Fruit fly (Drosophila melanogaster) ovary, adult (tissue): ENCODE results near the gene CG7202.

Source experiments
- CG17801 ChIP-seq: fragments of 200-800 bp; optimal IDR thresholded peaks from 2 replicates; lab custom pipeline; 2019; ENCODE audit warnings: missing biosample characterization, mild to moderate bottlenecking, missing genetic modification characterization, moderate library complexity; ENCODE audit not compliant: partially characterized antibody

The CG7202 gene

DNA sequence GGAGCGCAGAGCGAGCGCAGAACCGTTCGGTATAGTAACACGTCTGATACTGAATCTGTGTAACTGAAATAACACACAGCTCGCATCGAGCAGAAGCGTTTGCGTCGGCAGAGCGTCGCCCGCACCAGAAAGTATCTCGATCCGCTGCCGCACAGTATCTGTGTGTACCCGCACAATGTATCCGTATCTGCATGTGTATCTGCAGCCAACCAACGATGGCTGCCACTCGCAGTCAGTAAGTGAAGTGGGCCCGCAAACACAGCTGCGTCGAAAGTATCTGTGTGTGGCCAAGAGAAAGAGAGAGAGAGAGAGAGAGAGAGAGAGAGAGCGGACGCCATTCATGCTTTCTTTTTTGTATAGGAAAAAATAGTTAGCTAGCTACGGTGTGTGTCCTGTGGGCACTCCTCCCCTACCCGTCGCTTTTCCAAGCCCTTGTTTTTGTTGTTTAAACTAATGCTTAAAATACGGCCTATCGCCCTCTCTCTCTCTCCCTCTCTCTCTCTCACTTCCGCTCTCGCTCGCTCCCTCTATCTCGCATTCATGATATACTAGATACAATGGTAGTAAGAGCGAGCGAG, 16.1 kb downstream of the CG7202 start, which contains the start of gene croc:
Gene croc, minus strand, starts transcription at position 51 of the 578 bp plus-strand sequence.
- TF ChIP-seq CG17801 (GFP tag; lab: Kevin White, UChicago): no peak

DNA sequence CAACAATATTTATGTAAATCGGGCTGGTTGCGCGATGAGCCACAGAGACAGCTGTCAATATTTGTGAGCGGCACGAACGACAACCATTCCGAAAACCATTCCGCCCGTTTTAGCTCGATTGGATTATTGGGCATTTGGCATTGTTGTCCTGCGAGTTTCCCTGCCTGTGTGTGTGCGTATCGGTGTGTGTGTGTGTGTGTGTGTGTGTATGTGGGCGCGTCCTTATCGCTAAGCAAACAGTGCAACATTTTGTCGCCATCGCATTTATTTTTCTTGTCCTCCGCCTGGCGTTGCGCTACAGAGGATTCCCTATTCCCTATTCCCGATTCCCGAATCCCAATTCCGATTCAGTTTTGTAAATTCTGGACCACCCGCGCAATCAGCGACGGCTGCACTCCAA, 20.7 kb downstream of the CG7202 start:
- no peak for TF ChIP-seq CG17801 (GFP tag; lab: Kevin White, UChicago)

DNA sequence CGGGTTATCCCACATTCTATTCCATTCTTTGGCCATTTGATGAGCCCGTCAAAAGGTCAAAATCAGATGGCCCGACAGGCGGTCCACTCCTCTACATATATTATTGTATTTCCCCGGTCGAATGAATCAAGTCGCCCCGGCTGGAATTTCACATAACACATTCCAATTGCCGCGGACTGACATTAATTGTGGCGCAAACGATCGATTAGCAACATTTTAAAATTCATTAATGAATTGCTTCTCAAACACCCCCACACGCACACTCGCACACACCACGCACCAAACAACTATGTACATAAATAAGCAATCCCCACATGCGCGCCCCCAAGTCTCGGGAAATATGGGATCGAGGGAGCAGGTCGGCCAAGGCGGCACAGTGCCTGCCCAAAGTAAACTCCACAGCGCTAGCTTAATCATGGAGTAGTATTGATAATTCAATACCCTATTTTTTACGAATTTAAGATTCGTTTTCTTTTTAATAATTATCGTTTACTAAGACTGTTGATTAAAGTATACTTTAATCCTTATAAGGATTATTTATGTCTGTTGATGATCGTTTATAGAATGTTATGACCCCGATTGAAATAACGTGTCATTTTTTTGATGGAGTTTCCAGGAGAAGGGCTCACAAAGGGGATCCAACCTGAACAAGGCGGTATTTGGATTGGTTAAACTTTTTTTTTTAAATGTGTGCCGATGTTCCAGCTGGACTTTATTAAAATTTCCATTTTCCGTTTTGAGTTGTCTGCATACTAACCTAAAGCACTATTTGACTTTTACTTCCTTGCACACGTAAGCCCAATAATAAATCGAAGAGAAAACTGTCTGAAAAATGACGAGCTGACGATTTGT, 27.1 kb downstream of the CG7202 start:
- TF ChIP-seq CG17801 (GFP tag; lab: Kevin White, UChicago): no peak

DNA sequence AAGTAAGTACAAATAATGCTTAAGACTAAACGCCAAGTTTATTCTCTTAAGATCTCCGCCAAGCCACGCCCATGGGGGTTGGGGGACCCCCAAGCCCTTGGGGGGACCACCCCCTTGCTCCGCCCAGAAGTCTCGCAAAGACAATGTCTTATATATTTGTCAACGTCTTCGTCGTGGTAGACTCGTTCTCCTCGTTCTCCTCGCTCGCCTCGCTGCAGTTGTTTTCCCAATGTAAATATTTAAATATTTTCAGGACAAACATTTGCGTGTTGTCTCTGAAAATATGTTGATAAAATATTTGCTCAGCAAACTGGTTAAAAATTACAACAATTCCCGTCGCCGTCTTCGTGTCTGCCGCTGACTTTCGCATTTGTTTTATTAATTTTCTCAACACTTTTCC, 28.3 kb downstream of the CG7202 start:
- no peak for TF ChIP-seq CG17801 (GFP tag; lab: Kevin White, UChicago)

DNA sequence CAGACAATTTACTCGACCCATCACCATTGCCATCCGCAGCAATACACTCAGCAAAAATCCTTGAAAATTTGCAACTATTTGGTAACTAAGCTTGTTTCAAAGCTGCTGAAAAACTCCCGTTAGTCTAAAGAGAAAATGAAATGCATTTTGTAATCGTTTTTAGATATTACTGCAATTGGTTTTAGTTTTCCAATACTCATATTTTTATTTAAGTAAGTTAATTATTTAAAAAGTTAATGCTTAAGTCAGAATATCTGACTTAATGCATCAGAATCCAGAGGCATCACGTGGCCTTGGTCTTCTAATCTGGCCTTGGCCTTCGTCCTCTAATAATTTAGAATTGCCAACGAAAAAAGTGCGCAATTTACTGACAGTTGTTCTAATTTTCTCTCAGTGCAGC, 29.7 kb downstream of the CG7202 start:
- no peak for TF ChIP-seq CG17801 (GFP tag; lab: Kevin White, UChicago)

DNA sequence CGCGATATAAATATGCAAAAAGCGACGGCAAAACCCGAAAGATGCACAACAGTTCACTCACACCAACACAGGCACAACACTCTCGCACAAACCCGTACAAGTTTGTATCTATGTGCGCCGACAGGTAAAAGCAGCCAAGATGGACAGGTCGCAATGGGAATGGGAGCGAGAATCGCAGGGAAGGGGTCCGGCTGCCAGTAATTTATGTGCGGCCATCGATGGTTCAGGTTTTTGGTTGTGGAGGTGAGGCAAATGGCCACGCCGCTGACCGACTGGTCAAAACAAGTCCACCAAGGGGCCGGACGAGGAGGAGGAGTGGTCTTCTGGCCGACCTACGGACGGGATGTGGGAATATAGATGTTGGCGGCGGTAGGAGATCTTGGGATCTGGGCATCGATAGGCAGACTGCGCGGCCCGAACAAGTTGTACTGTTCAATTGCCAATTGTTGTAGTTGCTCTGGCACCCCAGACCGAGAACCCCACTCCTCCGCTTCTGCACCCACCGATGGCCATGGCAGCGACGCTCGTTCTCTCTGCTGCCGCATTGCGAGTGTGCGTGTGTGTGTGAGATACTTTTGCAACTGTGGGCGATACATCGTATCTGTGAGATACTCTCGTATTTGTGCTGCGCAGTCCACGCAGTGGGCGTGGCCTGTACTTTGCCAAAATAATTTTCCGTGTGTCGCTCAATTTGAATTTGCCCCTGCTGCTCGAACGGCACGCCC, 32.3 kb downstream of the CG7202 start:
- TF ChIP-seq CG17801 (GFP tag; lab: Kevin White, UChicago): no peak

DNA sequence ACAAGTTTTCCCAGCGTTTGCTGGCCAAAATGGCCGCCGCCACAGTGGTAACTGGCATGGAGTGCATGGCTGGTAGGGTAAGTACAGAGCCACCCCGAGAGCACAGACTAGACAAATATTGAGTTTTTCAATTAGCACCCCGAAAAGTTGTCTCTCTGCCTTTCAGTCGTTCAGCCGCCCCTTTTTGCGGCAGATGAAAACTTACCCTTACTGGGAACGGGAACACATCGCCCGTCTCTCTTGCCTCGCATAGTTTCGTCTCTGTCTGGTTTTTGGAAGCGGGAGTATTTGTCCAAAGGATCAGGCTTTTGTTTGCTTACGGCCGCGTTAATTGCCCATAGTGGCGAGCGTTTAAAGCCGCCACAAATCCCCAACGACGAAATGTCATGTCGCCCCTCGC, 33.8 kb downstream of the CG7202 start:
- TF ChIP-seq CG17801 (GFP tag; lab: Kevin White, UChicago): no peak

DNA sequence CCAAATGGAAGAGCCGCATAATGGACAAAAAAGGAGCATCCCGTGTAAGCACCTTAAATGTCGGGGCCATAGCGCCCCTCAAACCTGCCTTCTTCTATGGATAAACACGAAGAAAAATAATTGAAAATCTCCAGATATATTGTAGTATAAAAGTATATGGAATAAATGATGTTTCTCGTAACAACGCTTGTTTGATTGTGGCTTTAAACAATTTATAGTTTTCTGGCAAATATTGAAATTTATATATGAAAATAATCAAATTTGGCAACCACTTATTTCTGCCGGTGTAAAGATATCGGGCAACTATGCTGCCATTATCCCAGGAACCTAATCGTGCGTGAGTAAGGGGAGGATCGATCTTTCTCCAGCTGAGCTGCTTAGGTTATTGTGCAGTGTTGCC, 37.4 kb downstream of the CG7202 start:
- no peak for TF ChIP-seq CG17801 (GFP tag; lab: Kevin White, UChicago)

DNA sequence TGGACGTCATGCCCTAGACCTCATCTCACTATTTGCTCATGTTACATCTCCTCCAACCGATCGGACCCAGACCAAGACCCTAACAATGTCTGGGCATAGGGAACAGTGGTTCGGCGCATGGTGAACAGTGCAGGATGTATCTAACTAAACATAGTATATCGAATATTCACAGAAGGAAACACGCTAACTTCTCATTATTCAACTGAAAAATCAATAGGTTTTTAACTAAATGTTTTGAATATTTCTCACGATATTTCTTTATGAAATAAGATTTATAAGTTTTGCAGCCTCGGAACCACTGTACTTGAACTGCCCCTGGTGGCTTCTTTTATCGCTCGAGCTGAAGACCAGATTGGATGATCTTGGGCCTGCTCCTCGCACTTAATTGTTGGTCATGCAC, 39.0 kb downstream of the CG7202 start:
- TF ChIP-seq CG17801 (GFP tag; lab: Kevin White, UChicago): no peak

DNA sequence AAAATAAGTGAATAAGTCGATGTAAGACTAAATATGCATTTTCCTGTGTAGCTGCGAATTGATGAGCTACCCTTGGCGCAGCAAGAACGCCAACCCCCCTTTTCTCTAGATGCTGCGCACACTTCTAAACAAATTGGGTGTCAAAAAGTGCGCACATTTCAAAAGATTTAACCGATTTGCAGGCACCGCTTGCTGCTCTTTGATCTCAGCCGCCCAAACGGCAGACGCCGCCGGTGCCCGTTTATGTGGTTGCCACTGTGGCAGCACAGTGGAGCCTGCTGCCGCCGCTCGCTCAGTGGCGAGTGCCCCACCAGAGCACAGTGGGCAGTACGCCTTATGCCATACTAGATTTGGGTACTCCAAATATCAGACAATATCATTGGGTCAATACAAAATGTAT, 42.1 kb downstream of the CG7202 start:
- no peak for TF ChIP-seq CG17801 (GFP tag; lab: Kevin White, UChicago)

DNA sequence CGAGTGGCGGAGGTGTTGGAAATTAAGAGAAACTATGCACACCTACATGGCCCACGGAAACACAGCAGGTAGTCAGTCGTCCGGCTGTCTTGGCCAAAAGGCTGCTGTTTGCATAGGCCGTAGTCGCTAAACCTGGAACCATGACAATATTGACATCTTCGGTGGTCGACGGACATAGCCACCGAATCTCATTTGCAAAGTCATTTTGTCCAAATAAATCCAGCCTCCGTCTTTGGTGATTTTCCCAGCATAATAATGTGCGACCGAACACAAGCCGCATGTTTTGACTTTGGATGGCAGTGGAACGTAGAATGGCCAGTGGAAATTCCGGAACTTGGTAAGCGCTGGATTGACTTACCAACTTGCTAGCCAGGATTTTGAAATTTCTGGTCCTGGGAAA, 43.2 kb downstream of the CG7202 start:
- no peak for TF ChIP-seq CG17801 (GFP tag; lab: Kevin White, UChicago)

DNA sequence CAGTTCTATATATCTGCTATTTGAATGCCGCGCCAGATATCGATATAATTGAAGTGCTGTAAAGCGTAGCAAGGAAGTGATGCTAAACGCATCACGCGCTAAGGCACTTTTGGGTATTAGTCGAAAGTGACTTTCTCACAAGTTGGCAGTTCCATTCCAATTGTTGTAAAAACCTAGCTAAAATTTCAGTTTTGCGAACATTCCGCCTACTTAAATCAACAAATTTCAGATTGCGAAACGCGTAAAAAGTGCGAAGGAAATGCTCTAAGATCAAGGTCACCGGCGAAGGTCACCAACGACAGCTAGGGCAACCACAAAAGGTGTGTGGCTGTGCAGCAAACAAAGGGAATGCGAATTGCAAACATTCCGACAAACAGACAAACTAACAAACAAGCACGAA, 46.9 kb downstream of the CG7202 start, which contains the start of gene Syx7:
Gene Syx7, plus strand, starts transcription at position 131 of the 400 bp plus-strand sequence.
- TF ChIP-seq CG17801 (GFP tag; lab: Kevin White, UChicago): peak; percentile 39

DNA sequence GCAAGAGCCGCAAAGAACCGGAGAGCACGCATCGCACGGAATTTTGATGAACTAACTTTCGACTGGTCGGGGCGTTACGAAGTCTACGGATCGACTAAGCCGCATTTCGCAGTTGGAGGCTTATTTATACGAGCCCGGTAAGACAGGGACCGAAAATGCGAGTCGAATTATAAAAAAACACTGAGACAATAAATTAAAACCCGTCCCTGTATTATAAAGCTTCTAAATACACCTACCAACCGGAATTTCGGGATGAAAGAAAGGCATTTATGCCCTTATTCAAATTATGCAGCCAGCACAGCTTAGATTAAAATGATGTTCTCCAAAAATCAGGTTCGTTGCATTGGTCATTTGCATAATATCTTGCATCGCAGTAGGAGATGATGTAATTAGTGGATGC, 47.9 kb downstream of the CG7202 start, which contains the start of gene Alp1:
Gene Alp1, minus strand, starts transcription at position 101 of the 400 bp plus-strand sequence.
- no peak for TF ChIP-seq CG17801 (GFP tag; lab: Kevin White, UChicago)
